Fruit fly (Drosophila melanogaster): ENCODE data around the gene retm.

- TF ChIP-seq ss (GFP tag; optimal IDR thresholded peaks at IDR 0.05) (no peak), CG6276 (GFP tag; optimal IDR thresholded peaks at IDR 0.05) (no peak), CG6163 (GFP tag; IDR thresholded peaks at IDR 0.05) (no peak), OdsH (GFP tag; optimal IDR thresholded peaks at IDR 0.05) (no peak), Sox102F (GFP tag; optimal IDR thresholded peaks at IDR 0.05) (no peak), CG15336 (GFP tag; IDR thresholded peaks at IDR 0.05) (0 out of 2 replicates have a peak, but pooled peaks have one; percentile 12), Hr4 (GFP tag; optimal IDR thresholded peaks at IDR 0.05) (no peak), CG10631 (GFP tag; optimal IDR thresholded peaks at IDR 0.05) (no peak)
Measured at dm6 chr2L:6474298-6474697, 18.6 kb upstream of the retm start.
